Worm (Caenorhabditis elegans): ENCODE data around the gene pptr-1.

ce11 chrV:16354675-16355074, 2.6 kb upstream of the pptr-1 start:
- no peak for TF ChIP-seq nhr-76 (tag; optimal IDR thresholded peaks at IDR 0.05)
- TF ChIP-seq egl-27 (tag; optimal IDR thresholded peaks at IDR 0.05) = no peak
- no peak for TF ChIP-seq unc-62 (GFP tag; optimal IDR thresholded peaks at IDR 0.05)
- TF ChIP-seq ZK546.5 (tag; optimal IDR thresholded peaks at IDR 0.05) = no peak
- no peak for TF ChIP-seq nhr-25 (tag; optimal IDR thresholded peaks at IDR 0.05)
- TF ChIP-seq snpc-4 (tag; optimal IDR thresholded peaks at IDR 0.05) = no peak

Data from whole organism, L3 larva.